4 fruit fly cellular contexts compared by ENCODE assay signal in the genomic region with DNA sequence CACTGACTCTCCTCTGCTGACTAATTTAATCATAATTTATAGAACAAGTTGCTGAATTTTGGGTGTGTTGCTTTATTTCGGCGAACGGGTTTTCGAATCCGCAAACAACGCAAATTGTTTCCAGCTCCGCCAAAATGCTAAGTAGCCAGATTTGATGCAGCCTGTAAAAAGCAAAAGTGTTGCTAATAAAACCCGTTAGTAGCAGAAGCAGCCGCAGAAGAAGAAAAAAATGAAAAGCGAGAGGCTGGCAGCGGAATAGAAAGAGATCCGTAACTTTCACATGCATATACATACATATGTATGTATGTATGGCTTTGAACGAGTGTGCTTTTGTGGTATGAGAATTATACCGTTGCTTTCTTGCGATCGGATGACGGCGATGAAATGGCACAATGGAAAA.
TF ChIP-seq lines count a peak whose summit lies in the region.

No protein-coding gene starts in this region.

- TF ChIP-seq CTCF in whole organism, embryonic (GFP tag; optimal IDR thresholded peaks at IDR 0.05; lab: Kevin White, UChicago): no peak

TF ChIP-seq in whole organism, embryonic, 481 proteins besides CTCF, POLR2A, EP300 and RAD21:
- TF ChIP-seq CG9727 (GFP tag; optimal IDR thresholded peaks at IDR 0.05; lab: Kevin White, UChicago): no peak
- peak; percentile 30 for TF ChIP-seq Ets65A (GFP tag; lab: Kevin White, UChicago)
- peak; percentile 96 for TF ChIP-seq Blimp-1 (GFP tag; optimal IDR thresholded peaks at IDR 0.05; lab: Kevin White, UChicago)

TF ChIP-seq in whole organism, prepupa, 60 proteins besides CTCF, POLR2A, EP300 and RAD21:
- TF ChIP-seq lz (GFP tag; optimal IDR thresholded peaks at IDR 0.05; lab: Kevin White, UChicago): no peak
- TF ChIP-seq vri (GFP tag; optimal IDR thresholded peaks at IDR 0.05; lab: Kevin White, UChicago): no peak
- peak; percentile 61 for TF ChIP-seq Blimp-1 (GFP tag; optimal IDR thresholded peaks at IDR 0.05; lab: Kevin White, UChicago)

TF ChIP-seq in whole organism, pupa, 21 proteins besides CTCF, POLR2A, EP300 and RAD21:
- TF ChIP-seq Pif1B (GFP tag; optimal IDR thresholded peaks at IDR 0.05; lab: Kevin White, UChicago) (no peak), CG4496 (GFP tag; IDR thresholded peaks at IDR 0.05; lab: Robert Waterston, UW) (no peak), CG8159 (tag; optimal IDR thresholded peaks at IDR 0.05; lab: Kevin White, UChicago) (no peak), Ets98B (GFP tag; IDR thresholded peaks at IDR 0.05; lab: Robert Waterston, UW) (no peak), CG34367 (tag; optimal IDR thresholded peaks at IDR 0.05; lab: Kevin White, UChicago) (no peak), Pif1A (GFP tag; optimal IDR thresholded peaks at IDR 0.05; lab: Kevin White, UChicago) (no peak), D1 (tag; optimal IDR thresholded peaks at IDR 0.05; lab: Kevin White, UChicago) (no peak), CG8301 (tag; optimal IDR thresholded peaks at IDR 0.05; lab: Kevin White, UChicago) (peak; percentile 15), CG14655 (GFP tag; optimal IDR thresholded peaks at IDR 0.05; lab: Kevin White, UChicago) (peak; percentile 37), CG15710 (tag; optimal IDR thresholded peaks at IDR 0.05; lab: Kevin White, UChicago) (no peak), rn (GFP tag; IDR thresholded peaks at IDR 0.05; lab: Robert Waterston, UW) (no peak), CG9948 (tag; optimal IDR thresholded peaks at IDR 0.05; lab: Kevin White, UChicago) (no peak), CG32121 (GFP tag; IDR thresholded peaks at IDR 0.05; lab: Robert Waterston, UW) (no peak), CG10348 (GFP tag; IDR thresholded peaks at IDR 0.05; lab: Robert Waterston, UW) (no peak), CG13204 (GFP tag; optimal IDR thresholded peaks at IDR 0.05; lab: Kevin White, UChicago) (no peak), CG12605 (GFP tag; IDR thresholded peaks at IDR 0.05; lab: Robert Waterston, UW) (no peak), fd96Ca (GFP tag; IDR thresholded peaks at IDR 0.05; lab: Robert Waterston, UW) (no peak)

TF ChIP-seq in whole organism, wandering third instar larva, 38 proteins besides CTCF, POLR2A, EP300 and RAD21:
- TF ChIP-seq Dif (GFP tag; optimal IDR thresholded peaks at IDR 0.05; lab: Kevin White, UChicago; ENCODE audit: partially characterized antibody) (no peak), Vsx2 (GFP tag; optimal IDR thresholded peaks at IDR 0.05; lab: Kevin White, UChicago; ENCODE audit: partially characterized antibody) (peak; percentile 10), Hr78 (GFP tag; optimal IDR thresholded peaks at IDR 0.05; lab: Kevin White, UChicago) (no peak)

Comparison
In these comparisons a context has a peak if more than half of its experiments do, and no peak if none do; other contexts are left out.
1. Of the 7 proteins assayed by ChIP-seq in both whole organism, embryonic and whole organism, prepupa: peak only in whole organism, embryonic: none; only in whole organism, prepupa: none; in both: Blimp-1; in neither: 6.